Fruit fly (Drosophila melanogaster) whole organism, embryonic: ENCODE results near the gene Agpat2.
A peak's percentile ranks its signal among the peaks of the same experiment; 100 is the strongest.

ENCODE experiments used
- Aef1 ChIP-seq: fragments of 200-800 bp; sonication (Bioruptor generic); IDR thresholded peaks from 3 replicates; pipeline ENCODE4 v1.3.6; 2022; ENCODE audit warnings: missing biosample characterization, missing genetic modification characterization
- CG1024 ChIP-seq: fragments of 200-800 bp; sonication (Bioruptor generic); IDR thresholded peaks from 2 replicates; pipeline ENCODE4 v1.3.6; 2022; ENCODE audit warnings: missing biosample characterization, missing genetic modification characterization
- CG11504 ChIP-seq: fragments of 200-800 bp; sonication (Bioruptor generic); optimal IDR thresholded peaks from 3 replicates; lab custom pipeline; 2019; ENCODE audit warnings: missing biosample characterization, mild to moderate bottlenecking, missing genetic modification characterization, moderate library complexity
- CG12769 ChIP-seq: fragments of 200-800 bp; sonication (Bioruptor generic); optimal IDR thresholded peaks from 2 replicates; lab custom pipeline; 2019; ENCODE audit warnings: missing biosample characterization, mild to moderate bottlenecking, missing genetic modification characterization, moderate library complexity
- CG15269 ChIP-seq: fragments of 200-800 bp; sonication (Bioruptor generic); optimal IDR thresholded peaks from 2 replicates; lab custom pipeline; 2018; ENCODE audit warnings: missing biosample characterization, mild to moderate bottlenecking, missing genetic modification characterization, moderate library complexity
- CG15479 ChIP-seq: fragments of 200-800 bp; sonication (Bioruptor generic); optimal IDR thresholded peaks from 3 replicates; lab custom pipeline; 2019; ENCODE audit warnings: missing biosample characterization, mild to moderate bottlenecking, missing genetic modification characterization, moderate library complexity
- CG17385 ChIP-seq: fragments of 200-800 bp; sonication (Bioruptor generic); optimal IDR thresholded peaks from 3 replicates; lab custom pipeline; 2018; ENCODE audit warnings: missing biosample characterization, mild to moderate bottlenecking, missing genetic modification characterization
- CG18011 ChIP-seq: fragments of 200-800 bp; sonication (Bioruptor generic); optimal IDR thresholded peaks from 2 replicates; lab custom pipeline; 2017; ENCODE audit warnings: missing biosample characterization, missing genetic modification characterization, mild to moderate bottlenecking, moderate library complexity, missing genotype
- CG18764 ChIP-seq: fragments of 200-800 bp; sonication (Bioruptor generic); optimal IDR thresholded peaks from 3 replicates; lab custom pipeline; 2016; ENCODE audit warnings: missing biosample characterization, missing genetic modification characterization
- CG2199 ChIP-seq: fragments of 200-800 bp; sonication (Bioruptor generic); IDR thresholded peaks from 3 replicates; pipeline ENCODE4 v1.3.6; 2022; ENCODE audit warnings: missing biosample characterization, missing genetic modification characterization
- CG3065 ChIP-seq: fragments of 200-800 bp; sonication (Bioruptor generic); optimal IDR thresholded peaks from 2 replicates; lab custom pipeline; 2016; ENCODE audit warnings: missing biosample characterization, missing genetic modification characterization
- CG8478 ChIP-seq: fragments of >200 bp; optimal IDR thresholded peaks from 2 replicates; lab custom pipeline; 2018
- Chrac-16 ChIP-seq: fragments of 200-800 bp; sonication (Bioruptor generic); optimal IDR thresholded peaks from 3 replicates; lab custom pipeline; 2016; ENCODE audit warnings: missing biosample characterization, missing genetic modification characterization
- Doc3 ChIP-seq: fragments of 200-800 bp; sonication (Bioruptor generic); IDR thresholded peaks from 3 replicates; pipeline ENCODE4 v1.3.6; 2022; ENCODE audit warnings: missing biosample characterization, missing genetic modification characterization; ENCODE audit not compliant: partially characterized antibody
- Dref ChIP-seq: fragments of 200-800 bp; sonication (Bioruptor generic); IDR thresholded peaks from 2 replicates; pipeline ENCODE4 v1.3.6; 2022; ENCODE audit warnings: missing biosample characterization, missing genetic modification characterization
- Hsf ChIP-seq: fragments of 200-800 bp; sonication (Bioruptor generic); optimal IDR thresholded peaks from 3 replicates; lab custom pipeline; 2016; ENCODE audit warnings: missing biosample characterization, missing genetic modification characterization
- Kr ChIP-seq: fragments of 200-800 bp; sonication (Bioruptor generic); optimal IDR thresholded peaks from 2 replicates; lab custom pipeline; 2017; ENCODE audit warnings: missing biosample characterization, mild to moderate bottlenecking, missing genetic modification characterization
- Mrtf ChIP-seq: fragments of 200-800 bp; sonication (Bioruptor generic); IDR thresholded peaks from 3 replicates; pipeline ENCODE4 v1.3.6; 2022; ENCODE audit warnings: missing biosample characterization, missing genetic modification characterization
- NC2α ChIP-seq: fragments of 200-800 bp; sonication (Bioruptor generic); optimal IDR thresholded peaks from 2 replicates; lab custom pipeline; 2016; ENCODE audit warnings: missing biosample characterization, missing genetic modification characterization
- NFAT ChIP-seq: fragments of 200-800 bp; sonication (Bioruptor generic); IDR thresholded peaks from 2 replicates; pipeline ENCODE4 v1.3.6; 2022; ENCODE audit warnings: missing biosample characterization, missing genetic modification characterization
- Optix ChIP-seq: fragments of 200-800 bp; sonication (Bioruptor generic); IDR thresholded peaks from 3 replicates; pipeline ENCODE4 v1.3.6; 2022; ENCODE audit warnings: missing biosample characterization, missing genetic modification characterization
- Pdp1 ChIP-seq, 2 experiments: fragments of 200-800 bp; sonication (Bioruptor generic); optimal IDR thresholded peaks; 3 replicates each; lab custom pipeline; 2016; ENCODE audit warnings: missing biosample characterization in 2 of 2, missing genetic modification characterization in 2 of 2, mild to moderate bottlenecking in 1 of 2, moderate library complexity in 1 of 2
- Ravus ChIP-seq: fragments of 200-800 bp; sonication (Bioruptor generic); IDR thresholded peaks from 2 replicates; pipeline ENCODE4 v1.3.6; 2022; ENCODE audit warnings: missing biosample characterization, missing genetic modification characterization
- Side ChIP-seq: fragments of 200-800 bp; sonication (Bioruptor generic); optimal IDR thresholded peaks from 2 replicates; lab custom pipeline; 2016; ENCODE audit warnings: missing biosample characterization, missing genetic modification characterization
- Vsx1 ChIP-seq: fragments of 200-800 bp; sonication (Bioruptor generic); optimal IDR thresholded peaks from 2 replicates; lab custom pipeline; 2017; ENCODE audit warnings: missing biosample characterization, mild to moderate bottlenecking, missing genetic modification characterization, missing genetic modification reagents
- YL-1 ChIP-seq: fragments of 200-800 bp; sonication (Bioruptor generic); optimal IDR thresholded peaks from 3 replicates; lab custom pipeline; 2017; ENCODE audit warnings: missing biosample characterization, mild to moderate bottlenecking, missing genetic modification characterization
- ac ChIP-seq: fragments of 200-800 bp; sonication (Bioruptor generic); optimal IDR thresholded peaks from 3 replicates; lab custom pipeline; 2017; ENCODE audit warnings: missing biosample characterization, mild to moderate bottlenecking, missing genetic modification characterization
- cg ChIP-seq: fragments of 200-800 bp; sonication (Bioruptor generic); optimal IDR thresholded peaks from 3 replicates; lab custom pipeline; 2019; ENCODE audit warnings: missing biosample characterization, mild to moderate bottlenecking, missing genetic modification characterization, moderate library complexity
- chif ChIP-seq, 2 experiments: fragments of 200-800 bp; sonication (Bioruptor generic); optimal IDR thresholded peaks; 3 replicates each; lab custom pipeline; 2016; ENCODE audit warnings: missing biosample characterization in 2 of 2, missing genetic modification characterization in 2 of 2
- chinmo ChIP-seq: fragments of 200-800 bp; sonication (Bioruptor generic); IDR thresholded peaks from 4 replicates; pipeline ENCODE4 v1.3.6; 2022; ENCODE audit warnings: missing biosample characterization, missing genetic modification characterization; ENCODE audit not compliant: partially characterized antibody
- corto ChIP-seq: fragments of 200-800 bp; sonication (Bioruptor generic); optimal IDR thresholded peaks from 2 replicates; lab custom pipeline; 2016; ENCODE audit warnings: missing biosample characterization, mild to moderate bottlenecking, missing genetic modification characterization, moderate library complexity
- crp ChIP-seq, 2 experiments: fragments of 200-800 bp; sonication (Bioruptor generic); optimal IDR thresholded peaks; 2 replicates in 1 of 2; 3 replicates in 1 of 2; lab custom pipeline; 2017; ENCODE audit warnings: missing biosample characterization in 2 of 2, missing genetic modification characterization in 2 of 2, mild to moderate bottlenecking in 1 of 2, moderate library complexity in 1 of 2
- cwo ChIP-seq: fragments of 200-800 bp; sonication (Bioruptor generic); optimal IDR thresholded peaks from 3 replicates; lab custom pipeline; 2017; ENCODE audit warnings: missing biosample characterization, missing genetic modification characterization, mild to moderate bottlenecking, moderate library complexity, missing genetic modification reagents
- eyg ChIP-seq: fragments of 200-800 bp; sonication (Bioruptor generic); optimal IDR thresholded peaks from 3 replicates; lab custom pipeline; 2016; ENCODE audit warnings: missing biosample characterization, missing genetic modification characterization
- grn ChIP-seq: fragments of 200-800 bp; sonication (Bioruptor generic); optimal IDR thresholded peaks from 3 replicates; lab custom pipeline; 2017; ENCODE audit warnings: missing biosample characterization, missing genetic modification characterization
- her ChIP-seq: fragments of 200-800 bp; sonication (Bioruptor generic); optimal IDR thresholded peaks from 2 replicates; lab custom pipeline; 2016; ENCODE audit warnings: missing biosample characterization, missing genetic modification characterization
- insv ChIP-seq, 2 experiments: fragments of 200-800 bp; sonication (Bioruptor generic); optimal IDR thresholded peaks; 3 replicates each; lab custom pipeline; 2016 to 2018; ENCODE audit warnings: missing biosample characterization in 2 of 2, missing genetic modification characterization in 2 of 2
- kah ChIP-seq: fragments of 200-800 bp; sonication (Bioruptor generic); optimal IDR thresholded peaks from 2 replicates; lab custom pipeline; 2018; ENCODE audit warnings: missing biosample characterization, mild to moderate bottlenecking, missing genetic modification characterization
- kni ChIP-seq: fragments of 200-800 bp; sonication (Bioruptor generic); optimal IDR thresholded peaks from 3 replicates; lab custom pipeline; 2017; ENCODE audit warnings: mild to moderate bottlenecking, missing biosample characterization, missing genetic modification reagents, missing genetic modification characterization
- mirr ChIP-seq: fragments of 200-800 bp; sonication (Bioruptor generic); optimal IDR thresholded peaks from 3 replicates; lab custom pipeline; 2018; ENCODE audit warnings: missing biosample characterization, mild to moderate bottlenecking, missing genetic modification characterization
- nau ChIP-seq: fragments of 200-800 bp; sonication (Bioruptor generic); optimal IDR thresholded peaks from 3 replicates; lab custom pipeline; 2017; ENCODE audit warnings: missing biosample characterization, mild to moderate bottlenecking, missing genetic modification characterization, missing genetic modification reagents
- peb ChIP-seq: fragments of 200-800 bp; sonication (Bioruptor generic); IDR thresholded peaks from 2 replicates; pipeline ENCODE4 v1.3.6; 2022; ENCODE audit warnings: missing biosample characterization, missing genetic modification characterization
- pita ChIP-seq: fragments of 200-800 bp; sonication (Bioruptor generic); optimal IDR thresholded peaks from 2 replicates; lab custom pipeline; 2017; ENCODE audit warnings: missing biosample characterization, mild to moderate bottlenecking, missing genetic modification characterization
- sim ChIP-seq: fragments of 200-800 bp; sonication (Bioruptor generic); IDR thresholded peaks from 2 replicates; pipeline ENCODE4 v1.3.6; 2022; ENCODE audit warnings: missing biosample characterization, missing genetic modification characterization
- tgo ChIP-seq: fragments of 200-800 bp; sonication (Bioruptor generic); IDR thresholded peaks from 3 replicates; pipeline ENCODE4 v1.3.6; 2022; ENCODE audit warnings: missing biosample characterization, missing genetic modification characterization
- tna ChIP-seq: fragments of 200-800 bp; sonication (Bioruptor generic); IDR thresholded peaks from 2 replicates; pipeline ENCODE4 v1.3.6; 2022; ENCODE audit warnings: missing biosample characterization, missing genetic modification characterization; ENCODE audit not compliant: partially characterized antibody
- tup ChIP-seq: fragments of 200-800 bp; sonication (Bioruptor generic); optimal IDR thresholded peaks from 2 replicates; lab custom pipeline; 2016; ENCODE audit warnings: missing biosample characterization, mild to moderate bottlenecking, missing genetic modification characterization, moderate library complexity

The Agpat2 gene

DNA sequence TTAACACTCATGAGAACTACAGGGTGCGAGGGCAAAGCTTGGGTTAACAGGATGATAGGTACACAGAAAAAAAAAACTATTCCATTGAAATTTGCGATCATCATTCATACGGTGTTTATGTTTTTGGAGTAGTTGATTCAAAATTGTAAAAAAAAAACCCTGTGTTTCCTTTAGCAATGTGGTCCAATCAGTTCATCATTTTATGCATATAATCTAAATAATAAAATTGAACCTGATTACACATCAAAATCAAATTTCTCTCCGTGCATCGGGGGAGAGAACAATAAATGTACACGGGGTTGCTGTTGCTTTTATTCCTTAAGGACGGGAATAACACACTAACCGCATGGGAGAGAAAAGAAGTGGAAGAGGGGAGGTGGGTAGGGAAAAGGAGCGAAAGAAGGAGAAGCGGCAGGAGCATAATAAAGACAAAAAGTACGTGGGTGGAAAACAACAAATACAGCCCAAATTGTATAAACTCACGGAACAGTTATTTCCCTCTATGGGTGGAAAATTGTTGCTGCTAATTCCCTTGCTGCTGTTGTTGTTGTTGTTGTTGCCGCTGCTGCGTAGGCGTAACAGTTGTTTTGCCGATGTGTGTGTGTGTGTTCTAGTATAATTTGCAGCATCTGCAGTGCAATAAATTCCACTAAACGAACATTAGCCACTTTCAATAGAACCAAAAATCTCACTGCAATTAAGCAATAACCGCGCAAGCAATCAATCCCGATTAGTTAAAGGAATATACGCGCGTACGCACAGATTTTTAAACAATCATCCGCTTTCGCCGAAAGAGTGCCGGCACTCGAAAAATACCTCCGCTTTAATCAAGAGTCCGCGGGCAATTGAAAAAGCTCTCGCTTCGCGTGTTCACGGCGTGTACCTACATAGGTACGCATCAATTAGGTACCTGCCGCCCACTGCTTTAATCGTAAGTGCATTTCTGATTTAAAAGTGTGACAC lies at the start of gene Agpat2 (continued):
- TF ChIP-seq kah (GFP tag; lab: Kevin White, UChicago) (peak; percentile 47), Dref (GFP tag; lab: Robert Waterston, UW) (no peak), CG8478 (lab: Kevin White, UChicago) (no peak), Optix (GFP tag; lab: Robert Waterston, UW) (peak; percentile 76), NC2α (GFP tag; lab: Kevin White, UChicago) (peak; percentile 56), insv (GFP tag; optimal IDR thresholded peaks at IDR 0.05; lab: Kevin White, UChicago) (no peak), YL-1 (peak; percentile 11), Side (GFP tag; lab: Kevin White, UChicago) (peak; percentile 81), CG18764 (GFP tag; lab: Kevin White, UChicago) (peak; percentile 65), kni (GFP tag; lab: Kevin White, UChicago) (peak; percentile 34), CG1024 (GFP tag; lab: Robert Waterston, UW) (peak; percentile 51; the same call in 1 of the 2 replicates), Ravus (peak; percentile 44), chinmo (0 out of 4 replicates have a peak, but pooled peaks have one; percentile 14), NFAT (GFP tag; lab: Robert Waterston, UW) (0 out of 2 replicates have a peak, but pooled peaks have one; percentile 26), CG18011 (GFP tag; lab: Kevin White, UChicago) (peak; percentile 49), CG12769 (tag; lab: Kevin White, UChicago) (peak; percentile 72), her (GFP tag; lab: Kevin White, UChicago) (peak; percentile 57), CG15479 (GFP tag; lab: Kevin White, UChicago) (no peak), Doc3 (no peak), corto (GFP tag; lab: Kevin White, UChicago) (peak; percentile 64), Kr (no peak), CG11504 (tag; lab: Kevin White, UChicago) (peak; percentile 90), CG17385 (GFP tag; lab: Kevin White, UChicago) (peak; percentile 79), crp (GFP tag; optimal IDR thresholded peaks at IDR 0.05; lab: Kevin White, UChicago) (peak in 1 of 2 experiments; percentile 38), Chrac-16 (GFP tag; lab: Kevin White, UChicago) (peak; percentile 84), pita (GFP tag; lab: Kevin White, UChicago) (no peak), sim (GFP tag; lab: Robert Waterston, UW) (0 out of 2 replicates have a peak, but pooled peaks have one; percentile 61), mirr (peak; percentile 10), chif (GFP tag; optimal IDR thresholded peaks at IDR 0.05; lab: Kevin White, UChicago) (peak; percentile 75 to 85), Mrtf (peak; percentile 78; the same call in 2 of the 3 replicates), Pdp1 (GFP tag; optimal IDR thresholded peaks at IDR 0.05; lab: Kevin White, UChicago) (peak; percentile 68 to 78), CG2199 (GFP tag; lab: Robert Waterston, UW) (no peak), nau (GFP tag; lab: Kevin White, UChicago) (peak; percentile 83), CG3065 (no peak), CG15269 (tag; lab: Kevin White, UChicago) (peak; percentile 87), tgo (GFP tag; lab: Robert Waterston, UW) (peak; percentile 80), tna (GFP tag; lab: Robert Waterston, UW) (no peak), cg (peak; percentile 23), peb (GFP tag; lab: Robert Waterston, UW) (peak; percentile 51; the same call in 1 of the 2 replicates), Hsf (GFP tag; lab: Kevin White, UChicago) (peak; percentile 86), ac (GFP tag; lab: Kevin White, UChicago) (peak; percentile 54), cwo (GFP tag; lab: Kevin White, UChicago) (peak; percentile 83), Vsx1 (GFP tag; lab: Kevin White, UChicago) (peak; percentile 48), grn (GFP tag; lab: Kevin White, UChicago) (no peak), eyg (peak; percentile 61), Aef1 (GFP tag; lab: Robert Waterston, UW) (peak; percentile 52), tup (GFP tag; lab: Kevin White, UChicago) (peak; percentile 71)
